Fruit fly (Drosophila melanogaster) whole organism, pupa: Measurements from ENCODE around the gene cyr.

Experiments used
- CG12605 ChIP-seq: fragments of 200-800 bp; sonication (Bioruptor generic); IDR thresholded peaks from 2 replicates; pipeline ENCODE4 v1.3.6; 2022; ENCODE audit warnings: missing biosample characterization, missing genetic modification characterization
- CG13204 ChIP-seq: fragments of 200-800 bp; sonication (Bioruptor generic); optimal IDR thresholded peaks from 2 replicates; lab custom pipeline; 2018; ENCODE audit warnings: missing biosample characterization, mild to moderate bottlenecking, missing genetic modification characterization, moderate library complexity
- CG14655 ChIP-seq: fragments of 200-800 bp; sonication (Bioruptor generic); optimal IDR thresholded peaks from 3 replicates; lab custom pipeline; 2017; ENCODE audit warnings: mild to moderate bottlenecking, missing biosample characterization, missing genetic modification reagents, missing genetic modification characterization
- CG15710 ChIP-seq: fragments of 200-800 bp; sonication (Bioruptor generic); optimal IDR thresholded peaks from 2 replicates; lab custom pipeline; 2018; ENCODE audit warnings: missing biosample characterization, mild to moderate bottlenecking, missing genetic modification characterization, moderate library complexity
- CG32121 ChIP-seq: fragments of 200-800 bp; sonication (Bioruptor generic); IDR thresholded peaks from 2 replicates; pipeline ENCODE4 v1.3.6; 2022; ENCODE audit warnings: missing biosample characterization, missing genetic modification characterization
- CG34367 ChIP-seq: fragments of 200-800 bp; sonication (Bioruptor generic); optimal IDR thresholded peaks from 2 replicates; lab custom pipeline; 2018; ENCODE audit warnings: missing biosample characterization, mild to moderate bottlenecking, missing genetic modification characterization
- CG4496 ChIP-seq: fragments of 200-800 bp; sonication (Bioruptor generic); IDR thresholded peaks from 3 replicates; pipeline ENCODE4 v1.3.6; 2022; ENCODE audit warnings: missing biosample characterization, missing genetic modification characterization
- CG8159 ChIP-seq: fragments of 200-800 bp; sonication (Bioruptor generic); optimal IDR thresholded peaks from 3 replicates; lab custom pipeline; 2018; ENCODE audit warnings: missing biosample characterization, mild to moderate bottlenecking, missing genetic modification characterization, moderate library complexity
- CG9948 ChIP-seq: fragments of 200-800 bp; sonication (Bioruptor generic); optimal IDR thresholded peaks from 2 replicates; lab custom pipeline; 2018; ENCODE audit warnings: missing biosample characterization, mild to moderate bottlenecking, missing genetic modification characterization, moderate library complexity
- EcR ChIP-seq: fragments of 200-800 bp; sonication (Bioruptor generic); optimal IDR thresholded peaks from 3 replicates; lab custom pipeline; 2019; ENCODE audit warnings: missing biosample characterization, missing genetic modification characterization, mild to moderate bottlenecking, moderate library complexity, missing genetic modification reagents
- Pif1B ChIP-seq: fragments of 200-800 bp; sonication (Bioruptor generic); optimal IDR thresholded peaks from 3 replicates; lab custom pipeline; 2016; ENCODE audit warnings: missing biosample characterization, missing genetic modification characterization
- Snoo ChIP-seq: fragments of 200-800 bp; sonication (Bioruptor generic); optimal IDR thresholded peaks from 3 replicates; lab custom pipeline; 2017; ENCODE audit warnings: missing biosample characterization, mild to moderate bottlenecking, missing genetic modification characterization, inconsistent platforms

DNA sequence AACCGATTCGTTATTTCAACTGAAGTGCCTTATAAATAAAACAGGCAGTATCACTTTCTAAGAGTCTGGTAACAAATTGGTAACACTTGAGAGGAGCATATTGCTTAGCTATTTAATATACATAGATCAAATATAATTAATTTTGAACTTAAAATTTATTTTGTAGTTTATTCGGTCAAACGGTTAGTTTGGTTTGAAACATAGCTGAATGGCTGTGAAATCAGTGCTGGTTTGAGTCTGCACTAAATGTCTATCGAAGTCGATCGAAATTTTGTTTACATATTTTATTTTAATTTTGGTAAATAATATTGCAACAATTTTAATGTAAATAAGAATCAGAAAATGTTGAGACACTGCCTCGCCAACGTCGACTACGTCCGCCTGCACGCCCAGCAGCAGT is 13.0 kb upstream of the cyr start, which contains the start of gene CG10959:
- TF ChIP-seq CG15710 (tag; lab: Kevin White, UChicago) (no peak), EcR (no peak), CG4496 (GFP tag; lab: Robert Waterston, UW) (no peak), CG32121 (no peak), CG13204 (GFP tag; lab: Kevin White, UChicago) (no peak), Pif1B (GFP tag; lab: Kevin White, UChicago) (no peak), CG9948 (no peak), CG8159 (tag; lab: Kevin White, UChicago) (no peak), Snoo (tag; lab: Kevin White, UChicago) (no peak), CG34367 (tag; lab: Kevin White, UChicago) (no peak), CG12605 (no peak), CG14655 (GFP tag; lab: Kevin White, UChicago) (no peak)
